Worm (Caenorhabditis elegans) whole organism, midembryonic: ENCODE data around the gene somi-1.

Experiments
- flt-1 ChIP-seq: fragments of 200-800 bp; sonication (Bioruptor generic); IDR thresholded peaks from 2 replicates; pipeline ENCODE4 v1.3.6; 2022; ENCODE audit warnings: missing genetic modification characterization, missing compliant biosample characterization
- klf-2 ChIP-seq: fragments of 200-800 bp; sonication (Bioruptor generic); conservative IDR thresholded peaks from 2 replicates; pipeline ENCODE4 v1.3.6; 2022; ENCODE audit warnings: missing genetic modification reagents, missing genetic modification characterization, missing compliant biosample characterization

DNA sequence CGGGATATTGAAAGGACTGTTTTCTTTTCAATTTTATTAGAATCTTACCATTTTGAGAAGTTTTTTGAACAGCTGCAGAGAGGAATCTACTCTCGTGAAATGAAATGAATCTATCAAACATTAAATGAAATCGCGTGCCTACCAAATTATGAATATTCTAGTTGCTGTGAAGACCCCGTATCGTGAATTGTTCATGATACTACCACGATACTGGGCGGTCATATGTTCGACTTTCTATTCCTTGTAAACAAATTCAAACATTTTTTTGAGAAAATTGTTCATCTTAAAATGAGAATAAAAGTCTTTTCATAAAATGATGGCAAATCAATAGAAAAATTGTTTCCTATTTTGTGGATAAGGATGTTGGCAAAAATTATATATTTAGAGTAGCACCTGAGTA, 5.4 kb downstream of the somi-1 start, which contains the start of gene gcy-34:
- TF ChIP-seq klf-2 (GFP tag; lab: Robert Waterston, UW) (no peak), flt-1 (GFP tag; lab: Robert Waterston, UW) (no peak)
